Worm (Caenorhabditis elegans) whole organism, late embryonic: ENCODE measurements around the gene F59A6.2.

ENCODE experiments used
- C08G9.2 ChIP-seq: sonication (generic microtip); optimal IDR thresholded peaks from 2 replicates; lab custom pipeline; 2016; ENCODE audit warnings: mild to moderate bottlenecking, missing genetic modification characterization, moderate library complexity, missing compliant biosample characterization
- F13H6.1 ChIP-seq: sonication (generic microtip); optimal IDR thresholded peaks from 2 replicates; lab custom pipeline; 2016; ENCODE audit warnings: missing genetic modification characterization, missing compliant biosample characterization
- K09A11.1 ChIP-seq: sonication (generic microtip); optimal IDR thresholded peaks from 2 replicates; lab custom pipeline; 2017; ENCODE audit warnings: antibody characterized with exemption, mild to moderate bottlenecking, missing genetic modification characterization, missing compliant biosample characterization; ENCODE audit not compliant: insufficient read depth
- ahr-1 ChIP-seq: sonication (generic microtip); optimal IDR thresholded peaks from 2 replicates; lab custom pipeline; 2016; ENCODE audit warnings: missing genetic modification characterization, missing compliant biosample characterization
- ceh-14 ChIP-seq: sonication (generic microtip); optimal IDR thresholded peaks from 2 replicates; lab custom pipeline; 2016; ENCODE audit warnings: missing genotype, missing genetic modification characterization, missing compliant biosample characterization
- ceh-18 ChIP-seq: sonication (generic microtip); optimal IDR thresholded peaks from 2 replicates; lab custom pipeline; 2016; ENCODE audit warnings: missing genetic modification characterization, missing compliant biosample characterization
- ceh-2 ChIP-seq: sonication (generic microtip); optimal IDR thresholded peaks from 2 replicates; lab custom pipeline; 2016; ENCODE audit warnings: missing genotype, missing genetic modification characterization, missing compliant biosample characterization
- ceh-24 ChIP-seq: sonication (generic microtip); optimal IDR thresholded peaks from 2 replicates; lab custom pipeline; 2016; ENCODE audit warnings: mild to moderate bottlenecking, missing genetic modification characterization, missing compliant biosample characterization
- ceh-31 ChIP-seq: sonication (generic microtip); optimal IDR thresholded peaks from 2 replicates; lab custom pipeline; 2016; ENCODE audit warnings: missing genetic modification characterization, missing compliant biosample characterization
- ceh-34 ChIP-seq: sonication (generic microtip); optimal IDR thresholded peaks from 2 replicates; lab custom pipeline; 2016; ENCODE audit warnings: mild to moderate bottlenecking, missing genetic modification characterization, missing compliant biosample characterization
- ceh-45 ChIP-seq: fragments of 200-800 bp; sonication (Bioruptor generic); IDR thresholded peaks from 2 replicates; pipeline ENCODE4 v1.3.6; 2022; ENCODE audit warnings: missing genetic modification reagents, missing genetic modification characterization, missing compliant biosample characterization
- dmd-4 ChIP-seq: sonication (generic microtip); optimal IDR thresholded peaks from 2 replicates; lab custom pipeline; 2016; ENCODE audit warnings: borderline replicate concordance, missing genetic modification characterization, missing compliant biosample characterization
- dve-1 ChIP-seq: sonication (generic microtip); optimal IDR thresholded peaks from 2 replicates; lab custom pipeline; 2017; ENCODE audit warnings: antibody characterized with exemption, mild to moderate bottlenecking, missing genetic modification characterization, missing compliant biosample characterization
- ets-4 ChIP-seq: sonication (generic microtip); optimal IDR thresholded peaks from 2 replicates; lab custom pipeline; 2016; ENCODE audit warnings: missing genetic modification characterization, missing compliant biosample characterization
- fax-1 ChIP-seq: sonication (generic microtip); optimal IDR thresholded peaks from 2 replicates; lab custom pipeline; 2016; ENCODE audit warnings: missing genotype, missing genetic modification characterization, missing compliant biosample characterization
- fkh-10 ChIP-seq: fragments of 150-350 bp; optimal IDR thresholded peaks from 2 replicates; lab custom pipeline; 2014; ENCODE audit warnings: missing biosample characterization, missing genetic modification reagents, missing genetic modification characterization
- gmeb-2 ChIP-seq: sonication (generic microtip); optimal IDR thresholded peaks from 2 replicates; lab custom pipeline; 2016; ENCODE audit warnings: missing genetic modification characterization, inconsistent platforms, missing compliant biosample characterization
- hlh-13 ChIP-seq: fragments of 200-800 bp; sonication (Bioruptor generic); optimal IDR thresholded peaks from 2 replicates; lab custom pipeline; 2018; ENCODE audit warnings: mild to moderate bottlenecking, missing genetic modification characterization, missing compliant biosample characterization
- hlh-8 ChIP-seq: sonication (generic microtip); optimal IDR thresholded peaks from 2 replicates; lab custom pipeline; 2016; ENCODE audit warnings: missing genotype, missing genetic modification characterization, missing compliant biosample characterization
- lim-6 ChIP-seq: sonication (generic microtip); optimal IDR thresholded peaks from 2 replicates; lab custom pipeline; 2016; ENCODE audit warnings: missing genetic modification characterization, missing compliant biosample characterization
- madf-2 ChIP-seq: sonication (generic microtip); optimal IDR thresholded peaks from 2 replicates; lab custom pipeline; 2017; ENCODE audit warnings: missing genetic modification characterization, missing compliant biosample characterization
- nfya-1 ChIP-seq: sonication (generic microtip); optimal IDR thresholded peaks from 2 replicates; lab custom pipeline; 2017; ENCODE audit warnings: missing genetic modification characterization, mild to moderate bottlenecking, missing compliant biosample characterization, antibody characterized with exemption, moderate library complexity
- nhr-11 ChIP-seq: fragments of 150-350 bp; optimal IDR thresholded peaks from 2 replicates; lab custom pipeline; 2014; ENCODE audit warnings: missing biosample characterization, missing genetic modification characterization
- pax-1 ChIP-seq: fragments of 150-350 bp; optimal IDR thresholded peaks from 2 replicates; lab custom pipeline; 2014; ENCODE audit warnings: missing biosample characterization, missing genetic modification characterization
- pqm-1 ChIP-seq: sonication (generic microtip); optimal IDR thresholded peaks from 2 replicates; lab custom pipeline; 2016; ENCODE audit warnings: missing genetic modification characterization, missing compliant biosample characterization
- pros-1 ChIP-seq: fragments of 150-350 bp; optimal IDR thresholded peaks from 2 replicates; lab custom pipeline; 2014; ENCODE audit warnings: missing biosample characterization, missing genetic modification reagents, missing genetic modification characterization
- rnt-1 ChIP-seq: sonication (generic microtip); optimal IDR thresholded peaks from 2 replicates; lab custom pipeline; 2016; ENCODE audit warnings: missing genetic modification characterization, missing compliant biosample characterization
- sdc-2 ChIP-seq: sonication (generic microtip); optimal IDR thresholded peaks from 2 replicates; lab custom pipeline; 2016; ENCODE audit warnings: missing genotype, missing genetic modification characterization, missing compliant biosample characterization
- tbx-2 ChIP-seq: sonication (generic microtip); optimal IDR thresholded peaks from 2 replicates; lab custom pipeline; 2016; ENCODE audit warnings: missing genetic modification characterization, missing compliant biosample characterization
- tbx-7 ChIP-seq: sonication (generic microtip); optimal IDR thresholded peaks from 2 replicates; lab custom pipeline; 2016; ENCODE audit warnings: missing genotype, missing genetic modification characterization, missing compliant biosample characterization
- ttx-3 ChIP-seq: sonication (generic microtip); optimal IDR thresholded peaks from 2 replicates; lab custom pipeline; 2016; ENCODE audit warnings: missing genetic modification reagents, missing genetic modification characterization, missing compliant biosample characterization
- unc-3 ChIP-seq, 2 experiments: fragments of 200-800 bp in 1 of 2; sonication (Bioruptor generic) in 1 of 2; sonication (generic microtip) in 1 of 2; conservative IDR thresholded peaks in 1 of 2; optimal IDR thresholded peaks in 1 of 2; 2 replicates each; pipeline versions ENCODE4 v1.3.6 to Lab custom; 2016 to 2022; ENCODE audit warnings: missing compliant biosample characterization in 2 of 2, missing genetic modification characterization in 2 of 2, missing genetic modification reagents in 1 of 2
- unc-42 ChIP-seq: sonication (generic microtip); optimal IDR thresholded peaks from 2 replicates; lab custom pipeline; 2016; ENCODE audit warnings: missing genotype, missing genetic modification characterization, missing compliant biosample characterization
- zip-5 ChIP-seq: sonication (generic microtip); optimal IDR thresholded peaks from 2 replicates; lab custom pipeline; 2016; ENCODE audit warnings: missing genetic modification characterization, missing compliant biosample characterization
- ztf-16 ChIP-seq: sonication (generic microtip); optimal IDR thresholded peaks from 2 replicates; lab custom pipeline; 2017; ENCODE audit warnings: missing genetic modification characterization, missing compliant biosample characterization

The F59A6.2 gene

DNA sequence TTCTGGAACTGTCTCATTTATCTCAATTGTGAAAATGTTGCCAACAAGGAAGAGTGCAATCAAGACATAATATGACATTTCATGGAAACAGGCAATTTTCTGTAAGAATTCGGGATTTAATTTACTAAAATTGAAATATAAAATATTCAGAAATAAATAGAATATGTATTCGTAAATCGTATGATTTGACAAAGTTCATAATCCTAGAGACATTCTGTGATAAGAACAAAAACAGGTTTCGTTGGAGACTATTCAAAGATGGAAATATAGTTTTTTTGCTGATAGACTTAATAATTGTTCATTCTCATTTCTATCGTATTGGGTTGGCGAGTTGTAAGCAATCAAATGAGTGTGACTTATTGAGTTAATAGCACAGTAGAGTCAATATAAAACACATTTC, 43.5 kb downstream of the F59A6.2 start, which contains the start of gene C27A2.12:
TSS of gene C27A2.12 (minus strand) at position 101 of the 400 bp plus-strand sequence.
- TF ChIP-seq rnt-1 (tag; lab: Kevin White, UChicago) (no peak), nhr-11 (tag; lab: Kevin White, UChicago) (no peak), unc-3 (GFP tag; conservative IDR thresholded peaks at IDR 0.05; lab: Robert Waterston, UW) (no peak), unc-3 (tag; optimal IDR thresholded peaks at IDR 0.05; lab: Kevin White, UChicago) (no peak), hlh-13 (GFP tag; lab: Kevin White, UChicago) (no peak), ttx-3 (no peak), ahr-1 (no peak)

DNA sequence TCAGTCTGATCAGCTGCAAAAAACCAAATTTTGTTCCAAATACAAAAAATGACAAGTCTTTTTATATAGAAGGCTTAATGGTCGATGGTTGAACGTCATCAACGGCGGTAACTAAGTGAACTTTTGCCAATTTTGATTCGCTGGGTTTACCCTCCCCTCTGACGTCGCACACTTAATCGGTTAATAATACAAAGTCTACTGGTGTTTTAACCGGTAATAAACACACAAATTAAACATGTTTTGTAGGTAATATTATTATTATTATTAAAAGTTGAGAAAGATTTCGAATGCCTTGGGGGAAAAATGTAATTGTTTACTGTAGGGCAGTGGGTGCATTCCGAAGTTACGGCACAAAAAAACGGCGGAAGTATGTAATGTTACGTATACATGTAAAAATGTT, 46.2 kb downstream of the F59A6.2 start, which contains the start of gene pho-12:
TSS of gene pho-12 (minus strand) at position 101 of the 400 bp plus-strand sequence.
- TF ChIP-seq K09A11.1 (no peak), hlh-8 (tag; lab: Kevin White, UChicago) (no peak), pros-1 (no peak), madf-2 (tag; lab: Kevin White, UChicago) (no peak), ceh-24 (tag; lab: Kevin White, UChicago) (no peak)

DNA sequence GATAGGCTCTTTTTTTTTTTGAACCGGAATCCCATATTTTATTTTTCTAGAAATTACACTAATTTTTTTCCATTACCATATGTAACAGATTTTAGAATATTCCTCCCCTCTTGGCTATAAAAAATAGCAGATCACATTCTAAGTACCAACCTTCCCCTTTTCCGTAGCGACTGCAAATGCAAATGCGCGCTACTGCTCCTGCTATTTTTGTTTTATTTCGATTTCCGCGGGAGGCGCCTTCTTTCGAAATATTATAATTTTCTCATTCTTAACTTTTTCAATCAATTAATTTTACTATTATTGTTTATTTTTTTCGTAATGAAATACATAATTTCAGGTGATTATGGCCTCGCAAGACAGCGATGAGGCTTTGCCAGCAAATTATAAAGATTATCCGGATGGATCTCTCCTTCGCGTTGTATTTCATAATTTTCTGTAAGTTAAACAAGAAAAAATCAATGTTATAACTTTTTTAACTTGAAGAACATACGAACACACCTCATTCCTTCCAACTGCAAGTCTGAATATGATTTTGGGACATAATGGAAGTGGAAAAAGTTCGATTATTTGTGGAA, 47.4 kb downstream of the F59A6.2 start, which contains the start of gene smc-5:
TSS of gene smc-5 (plus strand) at position 332 of the 575 bp plus-strand sequence.
- TF ChIP-seq sdc-2 (tag; lab: Kevin White, UChicago), result no peak
- peak; percentile 68 for TF ChIP-seq ceh-34 (tag; lab: Kevin White, UChicago)
- peak; percentile 52 for TF ChIP-seq ceh-14 (tag; lab: Kevin White, UChicago)
- peak; percentile 56 for TF ChIP-seq unc-42
- peak; percentile 43 for TF ChIP-seq tbx-7 (tag; lab: Kevin White, UChicago)
- TF ChIP-seq pqm-1 (tag; lab: Kevin White, UChicago), result peak; percentile 23
- TF ChIP-seq ztf-16 (tag; lab: Kevin White, UChicago), result peak; percentile 14
- TF ChIP-seq ets-4 (tag; lab: Kevin White, UChicago), result peak; percentile 57
- no peak for TF ChIP-seq gmeb-2 (tag; lab: Kevin White, UChicago)
- TF ChIP-seq pax-1 (tag; lab: Kevin White, UChicago), result peak; percentile 16
- TF ChIP-seq dmd-4 (tag; lab: Kevin White, UChicago), result no peak
- TF ChIP-seq ceh-45, result no peak
- peak; percentile 13 for TF ChIP-seq hlh-8 (tag; lab: Kevin White, UChicago)
- peak; percentile 38 for TF ChIP-seq nfya-1 (tag; lab: Kevin White, UChicago)
- peak; percentile 91 for TF ChIP-seq ceh-31
- TF ChIP-seq F13H6.1 (tag; lab: Kevin White, UChicago), result peak; percentile 36
- peak; percentile 63 for TF ChIP-seq C08G9.2
- peak; percentile 43 for TF ChIP-seq zip-5 (tag; lab: Kevin White, UChicago)
- peak; percentile 58 for TF ChIP-seq fax-1 (tag; lab: Kevin White, UChicago)
- TF ChIP-seq fkh-10, result no peak
- no peak for TF ChIP-seq ceh-24 (tag; lab: Kevin White, UChicago)
- TF ChIP-seq ceh-18, result no peak
- TF ChIP-seq tbx-2, result peak; percentile 73
- TF ChIP-seq unc-3 (GFP tag; conservative IDR thresholded peaks at IDR 0.05; lab: Robert Waterston, UW), result no peak
- TF ChIP-seq unc-3 (tag; optimal IDR thresholded peaks at IDR 0.05; lab: Kevin White, UChicago), result no peak
- TF ChIP-seq lim-6 (tag; lab: Kevin White, UChicago), result peak; percentile 25
- peak; percentile 52 for TF ChIP-seq rnt-1 (tag; lab: Kevin White, UChicago)
- TF ChIP-seq ceh-2 (tag; lab: Kevin White, UChicago), result peak; percentile 69
- TF ChIP-seq dve-1 (tag; lab: Kevin White, UChicago), result no peak
